Worm (Caenorhabditis elegans) whole organism, early embryonic: Measurements from ENCODE around the gene F54G2.1.

ENCODE experiments used
- B0310.2 ChIP-seq: sonication (generic microtip); optimal IDR thresholded peaks from 2 replicates; lab custom pipeline; 2016; ENCODE audit warnings: mild to moderate bottlenecking, missing genetic modification characterization, missing compliant biosample characterization
- F13C5.2 ChIP-seq: sonication (generic microtip); optimal IDR thresholded peaks from 2 replicates; lab custom pipeline; 2017; ENCODE audit warnings: mild to moderate bottlenecking, missing genetic modification characterization, inconsistent platforms, missing compliant biosample characterization
- aly-1 ChIP-seq: sonication (generic microtip); optimal IDR thresholded peaks from 2 replicates; lab custom pipeline; 2016; ENCODE audit warnings: missing genetic modification characterization, missing compliant biosample characterization
- ama-1 ChIP-seq: fragments of 150-350 bp; optimal IDR thresholded peaks from 2 replicates; lab custom pipeline; 2014
- ets-7 ChIP-seq: sonication (generic microtip); optimal IDR thresholded peaks from 2 replicates; lab custom pipeline; 2016; ENCODE audit warnings: missing genotype, missing genetic modification characterization, missing compliant biosample characterization
- flt-1 ChIP-seq: fragments of 200-800 bp; sonication (Bioruptor generic); IDR thresholded peaks from 2 replicates; pipeline ENCODE4 v1.3.6; 2022; ENCODE audit warnings: missing genetic modification characterization, missing compliant biosample characterization
- hmbx-1 ChIP-seq: sonication (generic microtip); optimal IDR thresholded peaks from 2 replicates; lab custom pipeline; 2016; ENCODE audit warnings: mild to moderate bottlenecking, missing genetic modification characterization, missing compliant biosample characterization
- hnd-1 ChIP-seq: sonication (generic microtip); optimal IDR thresholded peaks from 2 replicates; lab custom pipeline; 2016; ENCODE audit warnings: missing genetic modification characterization, missing compliant biosample characterization
- sea-1 ChIP-seq: fragments of 200-800 bp; sonication (Bioruptor generic); conservative IDR thresholded peaks from 2 replicates; pipeline ENCODE4 v1.3.6; 2022; ENCODE audit warnings: missing genetic modification characterization, missing compliant biosample characterization
- tbx-11 ChIP-seq: fragments of 200-800 bp; sonication (Bioruptor generic); IDR thresholded peaks from 2 replicates; pipeline ENCODE4 v1.3.6; 2022; ENCODE audit warnings: missing genetic modification characterization, missing compliant biosample characterization
- tbx-37 ChIP-seq: fragments of 200-800 bp; sonication (Bioruptor generic); conservative IDR thresholded peaks from 2 replicates; pipeline ENCODE4 v1.3.6; 2022; ENCODE audit warnings: missing genetic modification reagents, missing genetic modification characterization, missing compliant biosample characterization
- tra-4 ChIP-seq: sonication (generic microtip); optimal IDR thresholded peaks from 2 replicates; lab custom pipeline; 2017; ENCODE audit warnings: missing genetic modification characterization, missing compliant biosample characterization

ce11 chrX:2596605-2597004, 67.6 kb downstream of the F54G2.1 start:
- TF ChIP-seq F13C5.2 (tag; lab: Kevin White, UChicago) (no peak), ama-1 (lab: Kevin White, UChicago) (no peak), ets-7 (tag; lab: Kevin White, UChicago) (no peak), tbx-11 (GFP tag; lab: Robert Waterston, UW) (no peak), hnd-1 (no peak), tra-4 (tag; lab: Kevin White, UChicago) (no peak), tbx-37 (GFP tag; lab: Robert Waterston, UW) (no peak), flt-1 (GFP tag; lab: Robert Waterston, UW) (no peak), aly-1 (tag; lab: Kevin White, UChicago) (no peak), B0310.2 (tag; lab: Kevin White, UChicago) (no peak), hmbx-1 (tag; lab: Kevin White, UChicago) (no peak), sea-1 (GFP tag; lab: Robert Waterston, UW) (no peak)
